Fruit fly (Drosophila melanogaster) Kc167 (cell line): ENCODE measurements around the gene prd1.

Source experiments
- Myc ChIP-seq: fragments of >200 bp; optimal IDR thresholded peaks from 2 replicates; lab custom pipeline; 2017; ENCODE audit warnings: missing external identifiers
- Sin3A ChIP-seq: fragments of >200 bp; optimal IDR thresholded peaks from 2 replicates; lab custom pipeline; 2018; ENCODE audit warnings: missing external identifiers
- h ChIP-seq: fragments of >200 bp; optimal IDR thresholded peaks from 3 replicates; lab custom pipeline; 2018; ENCODE audit warnings: missing external identifiers
- insv ChIP-seq: fragments of >200 bp; optimal IDR thresholded peaks from 3 replicates; lab custom pipeline; 2018; ENCODE audit warnings: missing external identifiers
- psq ChIP-seq: fragments of >200 bp; optimal IDR thresholded peaks from 2 replicates; lab custom pipeline; 2017; ENCODE audit warnings: missing external identifiers
- ttk ChIP-seq: sonication (Bioruptor generic); optimal IDR thresholded peaks from 2 replicates; lab custom pipeline; 2017; ENCODE audit warnings: missing external identifiers

prd1 gene

DNA sequence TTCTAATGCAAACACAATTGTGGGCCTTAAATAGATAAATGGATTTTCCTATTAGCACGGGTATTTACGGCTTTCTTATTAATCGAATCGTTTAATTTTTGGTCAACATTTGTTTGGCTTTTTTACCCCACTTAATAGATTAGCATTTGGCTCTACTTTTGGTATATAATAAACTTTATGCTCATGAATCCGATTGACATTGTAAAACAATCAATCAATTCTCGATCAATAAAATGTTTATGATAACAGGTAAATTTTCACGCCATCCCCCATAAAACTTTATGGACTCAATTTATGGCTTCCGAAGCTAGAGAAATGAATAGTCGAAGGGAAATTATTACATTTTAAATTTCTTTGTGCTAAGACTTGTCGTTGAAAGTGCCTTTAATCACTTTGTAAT lies 22.8 kb upstream of the prd1 start:
- TF ChIP-seq h (lab: Kevin White, UChicago) (no peak), ttk (lab: Kevin White, UChicago) (no peak), insv (lab: Kevin White, UChicago) (no peak), Myc (lab: Kevin White, UChicago) (no peak), psq (lab: Kevin White, UChicago) (no peak), Sin3A (lab: Kevin White, UChicago) (no peak)

DNA sequence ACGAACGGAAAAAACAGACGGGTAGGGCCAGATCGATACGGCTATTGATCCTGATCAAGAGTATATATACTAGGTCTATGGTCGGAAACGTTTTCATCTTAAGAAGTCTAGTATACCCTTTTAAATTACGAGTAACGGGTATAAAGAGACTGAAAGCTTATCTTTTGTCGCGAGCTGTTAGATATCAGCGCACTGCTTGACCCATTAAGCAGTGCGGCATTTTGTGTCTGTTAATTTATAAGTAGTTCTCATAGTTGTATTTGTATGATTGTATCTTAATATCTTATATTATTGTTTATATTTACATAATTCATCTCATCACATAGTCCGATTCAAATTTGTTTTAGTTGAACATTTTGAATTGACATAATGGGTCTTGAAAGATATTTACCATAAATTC lies 20.8 kb upstream of the prd1 start:
- no peak for TF ChIP-seq psq (lab: Kevin White, UChicago)
- no peak for TF ChIP-seq h (lab: Kevin White, UChicago)
- no peak for TF ChIP-seq Sin3A (lab: Kevin White, UChicago)
- no peak for TF ChIP-seq ttk (lab: Kevin White, UChicago)
- no peak for TF ChIP-seq insv (lab: Kevin White, UChicago)
- no peak for TF ChIP-seq Myc (lab: Kevin White, UChicago)

DNA sequence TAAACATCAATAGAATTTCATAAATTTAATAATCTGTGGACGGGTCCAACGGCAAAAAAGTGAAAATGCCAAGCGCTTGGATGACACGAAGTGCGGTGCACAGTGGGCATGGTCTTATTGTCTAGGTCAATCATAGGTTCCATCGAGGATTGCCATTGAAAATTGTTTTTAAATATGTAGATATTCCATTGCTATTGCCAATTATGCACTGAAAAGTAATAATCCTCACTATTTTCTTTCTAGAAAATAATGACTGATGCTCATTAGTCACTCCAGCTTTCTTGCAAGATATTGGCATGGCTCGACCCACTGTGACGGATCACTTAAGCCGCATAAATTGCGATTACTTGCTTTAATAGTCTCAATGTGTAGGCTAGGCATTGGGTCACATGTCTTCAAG lies 19.9 kb upstream of the prd1 start:
- TF ChIP-seq h (lab: Kevin White, UChicago), result no peak
- no peak for TF ChIP-seq ttk (lab: Kevin White, UChicago)
- TF ChIP-seq Sin3A (lab: Kevin White, UChicago), result no peak
- TF ChIP-seq psq (lab: Kevin White, UChicago), result no peak
- no peak for TF ChIP-seq Myc (lab: Kevin White, UChicago)
- TF ChIP-seq insv (lab: Kevin White, UChicago), result no peak

DNA sequence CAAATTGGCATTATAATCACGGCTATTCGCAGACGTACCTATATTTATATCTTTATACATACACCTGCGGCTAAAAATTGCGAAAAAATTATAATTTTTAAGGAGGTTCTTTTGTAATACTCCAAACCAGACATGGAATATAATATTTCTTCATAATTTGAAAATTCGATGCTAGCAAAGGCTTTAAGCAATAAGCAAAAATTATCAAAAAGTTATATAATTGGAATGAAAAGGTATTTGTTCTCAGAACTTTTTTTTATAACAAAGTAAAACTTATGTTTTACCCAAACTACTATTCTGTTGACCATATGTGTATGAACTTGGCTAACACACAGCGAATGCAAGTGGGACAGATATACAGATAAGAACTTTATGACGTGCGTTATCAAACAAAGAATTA lies 18.8 kb upstream of the prd1 start:
- TF ChIP-seq Myc (lab: Kevin White, UChicago), result no peak
- TF ChIP-seq h (lab: Kevin White, UChicago), result no peak
- TF ChIP-seq psq (lab: Kevin White, UChicago), result no peak

DNA sequence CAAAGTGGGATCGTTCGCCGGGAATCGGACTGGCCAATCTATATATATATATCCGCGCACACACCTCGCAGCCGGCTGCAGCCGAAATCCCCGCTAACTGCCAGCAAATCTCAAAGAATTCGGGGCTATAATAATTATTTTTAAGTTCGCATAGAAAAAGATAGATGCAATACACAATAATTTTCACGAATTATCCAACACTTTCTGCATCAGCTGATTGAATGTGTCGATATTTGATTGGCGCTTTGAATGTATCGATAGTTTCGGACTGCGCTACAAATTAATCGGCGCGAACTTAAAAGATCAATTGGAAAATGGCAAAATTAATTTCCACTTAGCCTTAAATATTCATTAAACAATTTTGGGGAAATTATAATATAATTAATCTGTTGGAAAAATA lies 10.0 kb upstream of the prd1 start, which contains the start of gene Sbf:
Sbf (minus strand) TSS at position 169 of the 400 bp plus-strand sequence.
- TF ChIP-seq Sin3A (lab: Kevin White, UChicago) (no peak), psq (lab: Kevin White, UChicago) (no peak), insv (lab: Kevin White, UChicago) (no peak), h (lab: Kevin White, UChicago) (no peak), Myc (lab: Kevin White, UChicago) (no peak), ttk (lab: Kevin White, UChicago) (no peak)

DNA sequence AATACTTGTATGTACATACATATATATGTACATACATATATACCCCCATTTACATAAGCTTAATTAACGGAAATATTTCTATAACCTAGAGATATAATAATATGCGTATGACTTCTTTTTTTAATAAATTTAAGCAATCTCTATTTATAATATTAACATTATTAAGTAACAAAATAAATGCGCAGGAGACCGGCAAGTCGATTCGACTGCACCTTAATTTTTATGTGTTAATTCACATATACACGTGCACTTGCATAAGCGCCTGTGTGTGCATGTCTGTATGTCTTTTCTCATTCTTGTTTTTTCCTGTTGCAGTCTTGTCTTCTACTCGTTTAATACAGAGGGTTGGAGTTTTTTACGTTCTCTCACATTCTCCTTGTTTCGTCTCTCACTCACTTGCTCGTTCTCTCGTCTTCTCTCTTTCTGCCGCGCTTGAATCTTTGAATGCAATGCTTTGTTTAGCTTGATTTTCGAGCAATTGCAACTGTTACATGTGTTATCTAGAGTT lies 6.6 kb downstream of the prd1 start:
- TF ChIP-seq Sin3A (lab: Kevin White, UChicago) (no peak), h (lab: Kevin White, UChicago) (no peak), psq (lab: Kevin White, UChicago) (no peak), insv (lab: Kevin White, UChicago) (no peak), Myc (lab: Kevin White, UChicago) (no peak), ttk (lab: Kevin White, UChicago) (no peak)

DNA sequence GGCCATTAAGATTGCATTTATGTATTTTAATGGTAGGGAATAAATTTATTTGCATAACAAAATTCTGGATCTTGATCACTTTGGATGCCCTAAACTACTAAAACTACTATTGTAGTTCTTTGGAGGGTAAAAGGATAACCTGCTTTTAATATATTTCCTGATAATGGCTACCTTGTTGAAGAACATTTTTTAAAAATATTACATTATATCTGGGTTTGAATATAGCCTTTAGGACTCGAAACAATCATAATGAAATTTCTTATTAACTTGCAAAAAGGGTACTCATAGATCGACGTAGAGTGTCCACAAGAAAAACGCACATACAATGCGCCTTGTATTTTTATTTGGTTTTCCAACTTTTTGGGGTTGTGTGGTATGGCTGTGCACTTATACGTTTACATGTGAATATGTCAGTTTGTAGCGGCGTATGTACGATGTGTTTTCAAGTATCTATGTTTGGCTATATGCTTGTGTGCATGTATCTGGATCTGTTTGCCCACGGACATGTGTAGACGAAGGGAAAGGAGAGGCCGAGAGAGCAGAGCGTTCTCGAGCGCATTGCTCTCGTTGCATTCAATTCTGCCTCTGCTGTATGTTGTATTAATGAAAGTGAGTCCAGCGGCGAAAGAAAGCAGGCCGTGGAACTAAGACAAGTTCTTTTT lies 7.3 kb downstream of the prd1 start:
- TF ChIP-seq insv (lab: Kevin White, UChicago) (no peak), Myc (lab: Kevin White, UChicago) (no peak), Sin3A (lab: Kevin White, UChicago) (no peak), h (lab: Kevin White, UChicago) (no peak), ttk (lab: Kevin White, UChicago) (no peak), psq (lab: Kevin White, UChicago) (no peak)

DNA sequence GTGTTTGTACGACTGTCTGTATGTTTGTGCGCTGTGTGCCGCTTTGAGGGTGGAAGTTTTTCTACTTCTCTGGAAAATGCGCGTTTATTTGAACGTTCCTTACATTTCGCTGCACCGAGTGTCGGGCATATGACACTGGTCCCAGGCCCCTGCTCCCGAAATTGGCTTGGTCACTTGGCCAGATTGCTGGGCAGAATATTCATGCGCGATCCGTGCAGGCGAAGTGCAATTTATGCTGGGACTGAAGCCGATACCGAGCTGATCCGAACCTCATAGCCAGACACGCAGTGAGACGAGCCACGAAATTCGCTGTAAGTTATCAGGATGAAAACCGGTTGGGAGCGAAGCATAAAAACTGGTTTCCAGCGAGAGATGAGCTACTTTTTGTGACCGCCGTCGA lies 7.9 kb downstream of the prd1 start:
- no peak for TF ChIP-seq insv (lab: Kevin White, UChicago)
- TF ChIP-seq Myc (lab: Kevin White, UChicago), result no peak
- TF ChIP-seq ttk (lab: Kevin White, UChicago), result no peak
- no peak for TF ChIP-seq h (lab: Kevin White, UChicago)
- no peak for TF ChIP-seq Sin3A (lab: Kevin White, UChicago)
- TF ChIP-seq psq (lab: Kevin White, UChicago), result no peak

DNA sequence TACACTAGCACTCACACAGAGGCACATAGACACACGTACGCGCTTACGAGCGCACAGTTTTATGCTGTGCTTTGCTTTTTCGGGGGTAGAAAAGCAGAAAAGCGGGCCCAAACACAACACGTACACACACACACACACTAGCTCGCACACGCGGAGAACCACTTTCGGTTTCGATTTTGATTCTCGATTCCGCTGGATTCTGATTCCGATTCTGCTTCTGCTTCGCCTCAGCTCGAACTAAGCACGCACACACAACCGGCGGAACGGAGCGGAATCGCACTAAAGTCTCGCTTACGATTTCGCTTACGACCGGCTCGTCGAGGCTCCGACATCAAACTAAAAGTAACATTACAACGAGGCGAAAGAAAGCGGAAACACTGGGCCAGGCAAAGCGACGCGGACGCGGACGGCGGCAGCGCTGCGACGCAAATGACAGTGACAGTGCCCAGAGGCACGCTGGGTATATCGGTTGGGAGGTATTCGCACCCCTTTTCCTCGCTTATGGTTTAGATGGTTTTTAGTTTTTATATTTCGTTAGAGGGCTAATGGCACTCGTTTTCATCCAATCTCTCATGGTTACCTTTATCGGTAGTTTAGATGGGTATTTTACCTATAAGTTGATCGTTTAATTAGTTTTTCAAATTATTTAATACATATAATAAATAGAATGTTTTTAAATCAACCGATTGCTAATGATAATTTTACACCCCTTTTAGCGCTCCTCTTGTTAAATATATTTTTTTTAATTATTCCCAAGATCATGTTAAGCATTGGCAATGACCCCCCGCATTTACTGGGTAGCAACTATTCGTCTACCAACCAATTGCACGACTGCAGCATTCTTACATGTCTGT lies 8.6 kb downstream of the prd1 start:
- TF ChIP-seq Sin3A (lab: Kevin White, UChicago) (no peak), h (lab: Kevin White, UChicago) (no peak)

DNA sequence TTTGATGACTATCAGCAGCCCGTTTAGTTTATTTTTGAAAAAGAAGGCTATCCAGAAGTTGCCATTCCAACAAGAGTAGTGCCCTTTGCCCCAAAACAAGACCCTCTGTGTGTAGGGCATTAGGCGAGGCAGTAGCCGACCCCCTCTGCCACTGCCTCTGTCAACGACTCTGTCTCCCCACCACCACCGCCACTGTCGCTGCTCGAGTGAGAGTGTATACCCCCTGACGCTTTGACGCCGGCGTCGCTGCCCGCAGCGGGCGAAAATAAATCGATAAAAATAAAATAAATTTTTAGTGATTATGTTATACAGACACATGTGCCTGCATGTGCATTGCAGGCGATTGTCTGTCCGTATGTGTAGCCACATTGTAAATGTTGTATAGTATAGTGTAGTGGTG lies 9.8 kb downstream of the prd1 start:
- TF ChIP-seq h (lab: Kevin White, UChicago) (no peak), ttk (lab: Kevin White, UChicago) (no peak), insv (lab: Kevin White, UChicago) (no peak), psq (lab: Kevin White, UChicago) (no peak), Sin3A (lab: Kevin White, UChicago) (no peak), Myc (lab: Kevin White, UChicago) (no peak)

DNA sequence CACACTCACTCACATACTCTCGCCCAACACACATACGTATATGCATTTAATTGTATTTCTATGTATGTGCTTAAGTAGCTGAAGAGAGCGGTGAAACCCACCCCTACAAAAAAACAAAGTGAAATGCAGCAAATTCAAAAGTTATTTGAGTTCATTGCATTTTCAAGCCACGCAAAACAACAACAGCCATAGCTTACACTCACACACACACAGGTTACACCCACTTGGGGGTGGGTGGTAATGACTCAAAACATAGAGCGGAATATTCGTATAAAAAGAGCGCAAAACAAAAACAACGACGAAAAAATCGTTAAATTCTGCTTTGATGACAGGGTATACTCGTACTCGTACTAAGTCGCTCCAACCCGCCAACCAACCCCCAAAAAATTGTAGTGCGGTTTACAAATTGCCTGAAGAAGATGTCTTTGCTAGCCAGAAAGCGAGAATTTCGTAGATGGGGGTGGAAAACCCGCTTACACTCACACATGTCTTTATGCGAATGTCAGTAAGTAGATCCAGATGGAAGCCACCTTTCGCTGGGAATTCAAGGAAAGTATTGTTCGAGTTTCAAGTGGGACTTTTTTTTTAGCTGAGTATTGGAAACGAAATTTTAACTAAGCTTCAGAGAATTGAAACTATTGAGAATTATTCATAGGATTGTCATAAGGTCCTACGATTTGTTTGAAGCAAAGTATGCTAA lies 10.6 kb downstream of the prd1 start:
- no peak for TF ChIP-seq ttk (lab: Kevin White, UChicago)
- no peak for TF ChIP-seq Myc (lab: Kevin White, UChicago)
- TF ChIP-seq h (lab: Kevin White, UChicago), result no peak
- TF ChIP-seq insv (lab: Kevin White, UChicago), result no peak
- no peak for TF ChIP-seq Sin3A (lab: Kevin White, UChicago)
- no peak for TF ChIP-seq psq (lab: Kevin White, UChicago)
